Worm (Caenorhabditis elegans): ENCODE data around the gene srh-289.

ce11 chrV:17749181-17749580 is 44.7 kb downstream of the srh-289 start, which contains the start of gene R12G8.1:
- TF ChIP-seq unc-39 (tag; optimal IDR thresholded peaks at IDR 0.05) (no peak), sptf-1 (tag; optimal IDR thresholded peaks at IDR 0.05) (no peak), elt-3 (tag; optimal IDR thresholded peaks at IDR 0.05) (no peak), ces-1 (GFP tag; optimal IDR thresholded peaks at IDR 0.05) (peak; percentile 82), blmp-1 (tag; optimal IDR thresholded peaks at IDR 0.05) (no peak), nhr-237 (tag; optimal IDR thresholded peaks at IDR 0.05) (no peak), lin-13 (tag; optimal IDR thresholded peaks at IDR 0.05) (no peak), lsy-2 (tag; optimal IDR thresholded peaks at IDR 0.05) (no peak), mep-1 (tag; optimal IDR thresholded peaks at IDR 0.05) (no peak), snpc-4 (tag; optimal IDR thresholded peaks at IDR 0.05) (no peak), unc-62 (GFP tag; optimal IDR thresholded peaks at IDR 0.05) (no peak), sem-2 (GFP tag; optimal IDR thresholded peaks at IDR 0.05) (no peak), flh-1 (GFP tag; optimal IDR thresholded peaks at IDR 0.05) (no peak)
